Worm (Caenorhabditis elegans) whole organism, L2 larva: Measurements from ENCODE around the gene str-229.

Experiments used
- alr-1 ChIP-seq: fragments of 150-350 bp; optimal IDR thresholded peaks from 2 replicates; lab custom pipeline; 2014; ENCODE audit warnings: missing biosample characterization, missing genetic modification characterization
- aly-2 ChIP-seq: fragments of 150-350 bp; optimal IDR thresholded peaks from 2 replicates; lab custom pipeline; 2014; ENCODE audit warnings: missing biosample characterization, missing genetic modification characterization
- ama-1 ChIP-seq: fragments of 150-350 bp; optimal IDR thresholded peaks from 2 replicates; lab custom pipeline; 2018; ENCODE audit warnings: inconsistent platforms
- ceh-82 ChIP-seq: fragments of 150-350 bp; optimal IDR thresholded peaks from 2 replicates; lab custom pipeline; 2014; ENCODE audit warnings: missing biosample characterization, missing genetic modification characterization
- dmd-4 ChIP-seq: sonication (generic microtip); optimal IDR thresholded peaks from 2 replicates; lab custom pipeline; 2017; ENCODE audit warnings: missing biosample characterization, missing genetic modification characterization
- elt-1 ChIP-seq: fragments of 150-350 bp; optimal IDR thresholded peaks from 2 replicates; lab custom pipeline; 2014; ENCODE audit warnings: missing biosample characterization, missing genetic modification characterization
- lin-39 ChIP-seq: fragments of 150-350 bp; optimal IDR thresholded peaks from 2 replicates; lab custom pipeline; 2014; ENCODE audit warnings: missing biosample characterization, missing genetic modification reagents, missing genetic modification characterization
- snpc-4 ChIP-seq: fragments of 150-350 bp; optimal IDR thresholded peaks from 2 replicates; lab custom pipeline; 2014; ENCODE audit warnings: missing biosample characterization, missing genetic modification characterization
- unc-55 ChIP-seq: fragments of 150-350 bp; sonication (generic microtip); optimal IDR thresholded peaks from 3 replicates; lab custom pipeline; 2014; ENCODE audit warnings: missing biosample characterization, missing genetic modification reagents, missing genetic modification characterization
- unc-62 ChIP-seq: fragments of 150-350 bp; optimal IDR thresholded peaks from 2 replicates; lab custom pipeline; 2014; ENCODE audit warnings: missing biosample characterization, missing genetic modification reagents, missing genetic modification characterization

DNA sequence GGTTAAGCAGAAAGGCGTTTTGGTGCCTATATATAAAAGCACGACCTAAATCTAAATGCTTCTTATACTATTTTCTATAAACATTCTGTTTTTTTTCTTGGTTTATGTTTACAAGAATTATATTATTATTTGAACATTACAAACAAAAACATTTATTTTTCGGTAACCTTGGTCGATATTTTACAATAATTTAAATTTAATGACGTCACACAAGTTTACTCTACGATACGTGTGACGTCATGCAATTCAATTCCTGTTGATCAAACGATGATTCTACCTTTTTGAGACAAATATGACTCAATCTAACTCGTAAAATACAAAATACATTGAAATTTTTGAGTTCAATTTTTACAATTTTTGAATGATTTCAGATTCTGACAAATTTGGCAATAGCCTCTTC is 6.3 kb downstream of the str-229 start:
- no peak for TF ChIP-seq ama-1 (lab: Kevin White, UChicago)
- TF ChIP-seq aly-2 (tag; lab: Kevin White, UChicago) = no peak
- TF ChIP-seq unc-62 (GFP tag; lab: Kevin White, UChicago) = no peak
- TF ChIP-seq ceh-82 (tag; lab: Kevin White, UChicago) = no peak
- TF ChIP-seq unc-55 (GFP tag; lab: Kevin White, UChicago) = no peak
- TF ChIP-seq elt-1 (tag; lab: Kevin White, UChicago) = no peak
- TF ChIP-seq lin-39 (tag; lab: Kevin White, UChicago) = no peak
- TF ChIP-seq snpc-4 (tag; lab: Kevin White, UChicago) = no peak
- no peak for TF ChIP-seq alr-1 (tag; lab: Kevin White, UChicago)
- TF ChIP-seq dmd-4 (tag; lab: Kevin White, UChicago) = no peak
